Fruit fly (Drosophila melanogaster) whole organism, embryonic: ENCODE data around the gene Send2.

Source experiments
- Abd-B ChIP-seq: fragments of 200-800 bp; sonication (Bioruptor generic); optimal IDR thresholded peaks from 2 replicates; lab custom pipeline; 2018; ENCODE audit warnings: missing biosample characterization, mild to moderate bottlenecking, missing genetic modification characterization, moderate library complexity
- Adf1 ChIP-seq: fragments of 200-800 bp; sonication (Bioruptor generic); IDR thresholded peaks from 2 replicates; pipeline ENCODE4 v1.3.6; 2022; ENCODE audit warnings: missing biosample characterization, missing genetic modification characterization
- B-H1 ChIP-seq: fragments of 200-800 bp; sonication (Bioruptor generic); IDR thresholded peaks from 3 replicates; pipeline ENCODE4 v1.3.6; 2022; ENCODE audit warnings: missing biosample characterization, missing genetic modification characterization
- CG10147 ChIP-seq: fragments of 200-800 bp; sonication (Bioruptor generic); optimal IDR thresholded peaks from 2 replicates; lab custom pipeline; 2019; ENCODE audit warnings: missing biosample characterization, mild to moderate bottlenecking, missing genetic modification characterization, moderate library complexity
- CG1024 ChIP-seq: fragments of 200-800 bp; sonication (Bioruptor generic); IDR thresholded peaks from 2 replicates; pipeline ENCODE4 v1.3.6; 2022; ENCODE audit warnings: missing biosample characterization, missing genetic modification characterization
- CG12104 ChIP-seq: fragments of 200-800 bp; sonication (Bioruptor generic); optimal IDR thresholded peaks from 3 replicates; lab custom pipeline; 2016; ENCODE audit warnings: missing biosample characterization, missing genetic modification characterization
- CG15073 ChIP-seq: fragments of 200-800 bp; sonication (Bioruptor generic); optimal IDR thresholded peaks from 2 replicates; lab custom pipeline; 2016; ENCODE audit warnings: missing biosample characterization, missing genetic modification characterization
- CG1602 ChIP-seq: fragments of 200-800 bp; sonication (Bioruptor generic); optimal IDR thresholded peaks from 3 replicates; lab custom pipeline; 2016; ENCODE audit warnings: missing biosample characterization, missing genetic modification characterization
- CG2199 ChIP-seq: fragments of 200-800 bp; sonication (Bioruptor generic); IDR thresholded peaks from 3 replicates; pipeline ENCODE4 v1.3.6; 2022; ENCODE audit warnings: missing biosample characterization, missing genetic modification characterization
- CG30020 ChIP-seq: fragments of 200-800 bp; optimal IDR thresholded peaks from 2 replicates; lab custom pipeline; 2019; ENCODE audit warnings: missing biosample characterization, mild to moderate bottlenecking, missing genetic modification characterization, moderate library complexity
- CG30403 ChIP-seq: fragments of 200-800 bp; sonication (Bioruptor generic); optimal IDR thresholded peaks from 3 replicates; lab custom pipeline; 2016; ENCODE audit warnings: missing biosample characterization, missing genetic modification characterization
- CG31365 ChIP-seq: fragments of 200-800 bp; sonication (Bioruptor generic); optimal IDR thresholded peaks from 2 replicates; lab custom pipeline; 2018; ENCODE audit warnings: missing biosample characterization, mild to moderate bottlenecking, missing genetic modification characterization
- CG32772 ChIP-seq: fragments of 200-800 bp; sonication (Bioruptor generic); IDR thresholded peaks from 2 replicates; pipeline ENCODE4 v1.3.6; 2022; ENCODE audit warnings: missing biosample characterization, missing genetic modification characterization
- CG3407 ChIP-seq: fragments of 200-800 bp; sonication (Bioruptor generic); optimal IDR thresholded peaks from 2 replicates; lab custom pipeline; 2018; ENCODE audit warnings: missing biosample characterization, mild to moderate bottlenecking, missing genetic modification characterization
- CG4360 ChIP-seq: fragments of 200-800 bp; sonication (Bioruptor generic); IDR thresholded peaks from 2 replicates; pipeline ENCODE4 v1.3.6; 2022; ENCODE audit warnings: missing biosample characterization, missing genetic modification characterization
- CG6272 ChIP-seq: fragments of 200-800 bp; sonication (Bioruptor generic); IDR thresholded peaks from 2 replicates; pipeline ENCODE4 v1.3.6; 2022; ENCODE audit warnings: missing biosample characterization, missing genetic modification characterization
- CG6689 ChIP-seq: fragments of 200-800 bp; sonication (Bioruptor generic); IDR thresholded peaks from 2 replicates; pipeline ENCODE4 v1.3.6; 2022; ENCODE audit warnings: missing biosample characterization, missing genetic modification characterization
- CG6854 ChIP-seq: fragments of 200-800 bp; sonication (Bioruptor generic); optimal IDR thresholded peaks from 3 replicates; lab custom pipeline; 2017; ENCODE audit warnings: missing biosample characterization, mild to moderate bottlenecking, missing genetic modification characterization
- CG8089 ChIP-seq: fragments of 200-800 bp; sonication (Bioruptor generic); optimal IDR thresholded peaks from 3 replicates; lab custom pipeline; 2016; ENCODE audit warnings: missing biosample characterization, missing genetic modification characterization
- CG8388 ChIP-seq: fragments of 200-800 bp; sonication (Bioruptor generic); optimal IDR thresholded peaks from 2 replicates; lab custom pipeline; 2019; ENCODE audit warnings: missing biosample characterization, mild to moderate bottlenecking, missing genetic modification characterization, moderate library complexity
- CHES-1-like ChIP-seq: fragments of 200-800 bp; sonication (Bioruptor generic); optimal IDR thresholded peaks from 2 replicates; lab custom pipeline; 2016; ENCODE audit warnings: missing biosample characterization, missing genetic modification characterization
- Dll ChIP-seq: fragments of 200-800 bp; sonication (Bioruptor generic); IDR thresholded peaks from 4 replicates; pipeline ENCODE4 v1.3.6; 2022; ENCODE audit warnings: missing biosample characterization, missing genetic modification characterization; ENCODE audit not compliant: partially characterized antibody
- Doc2 ChIP-seq: fragments of 200-800 bp; sonication (Bioruptor generic); IDR thresholded peaks from 2 replicates; pipeline ENCODE4 v1.3.6; 2022; ENCODE audit warnings: missing biosample characterization, missing genetic modification characterization
- Drgx ChIP-seq: fragments of 200-800 bp; sonication (Bioruptor generic); IDR thresholded peaks from 2 replicates; pipeline ENCODE4 v1.3.6; 2022; ENCODE audit warnings: missing biosample characterization, missing genetic modification characterization
- E2f2 ChIP-seq: fragments of 200-800 bp; sonication (Bioruptor generic); IDR thresholded peaks from 2 replicates; pipeline ENCODE4 v1.3.6; 2022; ENCODE audit warnings: missing biosample characterization, missing genetic modification characterization
- Hr51 ChIP-seq, 2 experiments: fragments of 200-800 bp; sonication (Bioruptor generic); optimal IDR thresholded peaks; 2 replicates in 1 of 2; 3 replicates in 1 of 2; lab custom pipeline; 2016 to 2018; ENCODE audit warnings: missing biosample characterization in 2 of 2, missing genetic modification characterization in 2 of 2, mild to moderate bottlenecking in 1 of 2, moderate library complexity in 1 of 2
- Hr78 ChIP-seq, 2 experiments: fragments of 200-800 bp in 1 of 2; fragments of >200 bp in 1 of 2; sonication (Bioruptor generic) in 1 of 2; optimal IDR thresholded peaks; 2 replicates each; lab custom pipeline; 2017 to 2019; ENCODE audit warnings: missing biosample characterization in 2 of 2, missing genetic modification characterization in 2 of 2, mild to moderate bottlenecking in 1 of 2, moderate library complexity in 1 of 2
- Med ChIP-seq: fragments of 200-800 bp; sonication (Bioruptor generic); peaks from one replicate; lab custom pipeline; 2016; ENCODE audit warnings: missing biosample characterization, missing genetic modification characterization, mild to moderate bottlenecking, inconsistent platforms, moderate library complexity
- PHDP ChIP-seq: fragments of 200-800 bp; sonication (Bioruptor generic); optimal IDR thresholded peaks from 3 replicates; lab custom pipeline; 2018; ENCODE audit warnings: missing biosample characterization, mild to moderate bottlenecking, missing genetic modification characterization, moderate library complexity
- Scr ChIP-seq: fragments of 200-800 bp; sonication (Bioruptor generic); IDR thresholded peaks from 2 replicates; pipeline ENCODE4 v1.3.6; 2022; ENCODE audit warnings: missing biosample characterization, missing genetic modification characterization; ENCODE audit not compliant: partially characterized antibody
- bigmax ChIP-seq: fragments of 200-800 bp; sonication (Bioruptor generic); optimal IDR thresholded peaks from 2 replicates; lab custom pipeline; 2018; ENCODE audit warnings: missing biosample characterization, mild to moderate bottlenecking, missing genetic modification characterization
- dan ChIP-seq: fragments of 200-800 bp; sonication (Bioruptor generic); IDR thresholded peaks from 2 replicates; pipeline ENCODE4 v1.3.6; 2022; ENCODE audit warnings: missing biosample characterization, missing genetic modification characterization
- eyg ChIP-seq: fragments of 200-800 bp; sonication (Bioruptor generic); optimal IDR thresholded peaks from 3 replicates; lab custom pipeline; 2016; ENCODE audit warnings: missing biosample characterization, missing genetic modification characterization
- h ChIP-seq: fragments of >200 bp; optimal IDR thresholded peaks from 2 replicates; lab custom pipeline; 2017
- hb ChIP-seq: fragments of 200-800 bp; sonication (Bioruptor generic); IDR thresholded peaks from 3 replicates; pipeline ENCODE4 v1.3.6; 2022; ENCODE audit warnings: missing biosample characterization, missing genetic modification characterization; ENCODE audit not compliant: partially characterized antibody
- lab ChIP-seq: fragments of 200-800 bp; sonication (Bioruptor generic); optimal IDR thresholded peaks from 3 replicates; lab custom pipeline; 2017; ENCODE audit warnings: missing biosample characterization, missing genetic modification characterization, mild to moderate bottlenecking, moderate library complexity, missing genetic modification reagents
- lmd ChIP-seq: fragments of 200-800 bp; sonication (Bioruptor generic); IDR thresholded peaks from 2 replicates; pipeline ENCODE4 v1.3.6; 2022; ENCODE audit warnings: missing biosample characterization, missing genetic modification characterization
- mam ChIP-seq: fragments of 200-800 bp; sonication (Bioruptor generic); optimal IDR thresholded peaks from 3 replicates; lab custom pipeline; 2016; ENCODE audit warnings: missing biosample characterization, missing genetic modification characterization
- onecut ChIP-seq: fragments of 200-800 bp; sonication (Bioruptor generic); IDR thresholded peaks from 2 replicates; pipeline ENCODE4 v1.3.6; 2022; ENCODE audit warnings: missing biosample characterization, missing genetic modification characterization
- slp2 ChIP-seq: fragments of 200-800 bp; sonication (Bioruptor generic); optimal IDR thresholded peaks from 2 replicates; lab custom pipeline; 2016; ENCODE audit warnings: missing biosample characterization, missing genetic modification characterization
- toy ChIP-seq: fragments of 200-800 bp; sonication (Bioruptor generic); IDR thresholded peaks from 2 replicates; pipeline ENCODE4 v1.3.6; 2022; ENCODE audit warnings: missing biosample characterization, missing genetic modification characterization
- zen ChIP-seq: fragments of 200-800 bp; sonication (Bioruptor generic); optimal IDR thresholded peaks from 3 replicates; lab custom pipeline; 2018; ENCODE audit warnings: missing biosample characterization, mild to moderate bottlenecking, missing genetic modification characterization, moderate library complexity

The Send2 gene

dm6 chr2L:14367274-14367669 lies 20.8 kb upstream of the Send2 start (continued):
- TF ChIP-seq CG1602 (GFP tag; lab: Kevin White, UChicago) (no peak), eyg (GFP tag; lab: Kevin White, UChicago) (no peak), CG30403 (peak; percentile 35), Doc2 (GFP tag; lab: Robert Waterston, UW) (no peak), CG1024 (GFP tag; lab: Robert Waterston, UW) (no peak), Adf1 (GFP tag; lab: Robert Waterston, UW) (no peak), CHES-1-like (GFP tag; lab: Kevin White, UChicago) (no peak), lab (GFP tag; lab: Kevin White, UChicago) (peak; percentile 33), onecut (GFP tag; lab: Robert Waterston, UW) (0 out of 2 replicates have a peak, but pooled peaks have one; percentile 19), Abd-B (GFP tag; lab: Kevin White, UChicago) (peak; percentile 24), toy (GFP tag; lab: Robert Waterston, UW) (no peak), Med (GFP tag; lab: Kevin White, UChicago) (peak; percentile 10), CG4360 (GFP tag; lab: Robert Waterston, UW) (no peak), CG32772 (no peak), CG12104 (GFP tag; lab: Kevin White, UChicago) (peak; percentile 33), Scr (GFP tag; lab: Robert Waterston, UW) (no peak), B-H1 (GFP tag; lab: Robert Waterston, UW) (no peak), h (lab: Kevin White, UChicago) (no peak), dan (no peak), CG6272 (GFP tag; lab: Robert Waterston, UW) (no peak), PHDP (tag; lab: Kevin White, UChicago) (no peak), CG6689 (GFP tag; lab: Robert Waterston, UW) (peak; percentile 63; the same call in 1 of the 2 replicates), Hr78 (GFP tag; optimal IDR thresholded peaks at IDR 0.05; lab: Kevin White, UChicago) (peak in 1 of 2 experiments; percentile 16), CG3407 (GFP tag; lab: Kevin White, UChicago) (no peak), Dll (GFP tag; lab: Robert Waterston, UW) (no peak), CG8388 (GFP tag; lab: Kevin White, UChicago) (no peak), CG10147 (GFP tag; lab: Kevin White, UChicago) (peak; percentile 24), CG8089 (no peak), bigmax (no peak), mam (GFP tag; lab: Kevin White, UChicago) (no peak), CG6854 (GFP tag; lab: Kevin White, UChicago) (peak; percentile 32), CG30020 (peak; percentile 3), lmd (GFP tag; lab: Robert Waterston, UW) (no peak), Hr51 (GFP tag; optimal IDR thresholded peaks at IDR 0.05; lab: Kevin White, UChicago) (peak in 1 of 2 experiments; percentile 77), CG31365 (tag; lab: Kevin White, UChicago) (no peak), E2f2 (peak; percentile 21; the same call in 1 of the 2 replicates), hb (GFP tag; lab: Robert Waterston, UW) (no peak)

- TF ChIP-seq CG3407 (GFP tag; lab: Kevin White, UChicago) (no peak), slp2 (GFP tag; lab: Kevin White, UChicago) (peak; percentile 29), CG2199 (GFP tag; lab: Robert Waterston, UW) (peak; percentile 60; the same call in 2 of the 3 replicates), Med (GFP tag; lab: Kevin White, UChicago) (peak; percentile 58), zen (no peak), Drgx (peak; percentile 72), CG15073 (GFP tag; lab: Kevin White, UChicago) (peak; percentile 4)
Measured at dm6 chr2L:14366590-14367273, 20.2 kb upstream of the Send2 start.
